Fruit fly (Drosophila melanogaster) whole organism, pupa: ENCODE measurements around the gene msk.

Experiments
- CG10348 ChIP-seq: fragments of 200-800 bp; sonication (Bioruptor generic); IDR thresholded peaks from 2 replicates; pipeline ENCODE4 v1.3.6; 2022; ENCODE audit warnings: missing biosample characterization, missing genetic modification characterization
- CG12605 ChIP-seq: fragments of 200-800 bp; sonication (Bioruptor generic); IDR thresholded peaks from 2 replicates; pipeline ENCODE4 v1.3.6; 2022; ENCODE audit warnings: missing biosample characterization, missing genetic modification characterization
- CG13204 ChIP-seq: fragments of 200-800 bp; sonication (Bioruptor generic); optimal IDR thresholded peaks from 2 replicates; lab custom pipeline; 2018; ENCODE audit warnings: missing biosample characterization, mild to moderate bottlenecking, missing genetic modification characterization, moderate library complexity
- CG14655 ChIP-seq: fragments of 200-800 bp; sonication (Bioruptor generic); optimal IDR thresholded peaks from 3 replicates; lab custom pipeline; 2017; ENCODE audit warnings: mild to moderate bottlenecking, missing biosample characterization, missing genetic modification reagents, missing genetic modification characterization
- CG15710 ChIP-seq: fragments of 200-800 bp; sonication (Bioruptor generic); optimal IDR thresholded peaks from 2 replicates; lab custom pipeline; 2018; ENCODE audit warnings: missing biosample characterization, mild to moderate bottlenecking, missing genetic modification characterization, moderate library complexity
- CG17806 ChIP-seq: fragments of 200-800 bp; sonication (Bioruptor generic); optimal IDR thresholded peaks from 2 replicates; lab custom pipeline; 2018; ENCODE audit warnings: missing biosample characterization, mild to moderate bottlenecking, missing genetic modification characterization, moderate library complexity
- CG32121 ChIP-seq: fragments of 200-800 bp; sonication (Bioruptor generic); IDR thresholded peaks from 2 replicates; pipeline ENCODE4 v1.3.6; 2022; ENCODE audit warnings: missing biosample characterization, missing genetic modification characterization
- CG34367 ChIP-seq: fragments of 200-800 bp; sonication (Bioruptor generic); optimal IDR thresholded peaks from 2 replicates; lab custom pipeline; 2018; ENCODE audit warnings: missing biosample characterization, mild to moderate bottlenecking, missing genetic modification characterization
- CG4496 ChIP-seq: fragments of 200-800 bp; sonication (Bioruptor generic); IDR thresholded peaks from 3 replicates; pipeline ENCODE4 v1.3.6; 2022; ENCODE audit warnings: missing biosample characterization, missing genetic modification characterization
- CG8159 ChIP-seq: fragments of 200-800 bp; sonication (Bioruptor generic); optimal IDR thresholded peaks from 3 replicates; lab custom pipeline; 2018; ENCODE audit warnings: missing biosample characterization, mild to moderate bottlenecking, missing genetic modification characterization, moderate library complexity
- CG8301 ChIP-seq: fragments of 200-800 bp; sonication (Bioruptor generic); optimal IDR thresholded peaks from 2 replicates; lab custom pipeline; 2018; ENCODE audit warnings: missing biosample characterization, mild to moderate bottlenecking, missing genetic modification characterization
- CG9948 ChIP-seq: fragments of 200-800 bp; sonication (Bioruptor generic); optimal IDR thresholded peaks from 2 replicates; lab custom pipeline; 2018; ENCODE audit warnings: missing biosample characterization, mild to moderate bottlenecking, missing genetic modification characterization, moderate library complexity
- D1 ChIP-seq: fragments of 200-800 bp; sonication (Bioruptor generic); optimal IDR thresholded peaks from 2 replicates; lab custom pipeline; 2018; ENCODE audit warnings: missing biosample characterization, mild to moderate bottlenecking, missing genetic modification characterization, moderate library complexity
- EcR ChIP-seq: fragments of 200-800 bp; sonication (Bioruptor generic); optimal IDR thresholded peaks from 3 replicates; lab custom pipeline; 2019; ENCODE audit warnings: missing biosample characterization, missing genetic modification characterization, mild to moderate bottlenecking, moderate library complexity, missing genetic modification reagents
- Ets98B ChIP-seq: fragments of 200-800 bp; sonication (Bioruptor generic); IDR thresholded peaks from 2 replicates; pipeline ENCODE4 v1.3.6; 2022; ENCODE audit warnings: missing biosample characterization, missing genetic modification characterization
- Pif1A ChIP-seq: fragments of 200-800 bp; sonication (Bioruptor generic); optimal IDR thresholded peaks from 3 replicates; lab custom pipeline; 2016; ENCODE audit warnings: missing biosample characterization, missing genetic modification characterization
- Pif1B ChIP-seq: fragments of 200-800 bp; sonication (Bioruptor generic); optimal IDR thresholded peaks from 3 replicates; lab custom pipeline; 2016; ENCODE audit warnings: missing biosample characterization, missing genetic modification characterization
- Snoo ChIP-seq: fragments of 200-800 bp; sonication (Bioruptor generic); optimal IDR thresholded peaks from 3 replicates; lab custom pipeline; 2017; ENCODE audit warnings: missing biosample characterization, mild to moderate bottlenecking, missing genetic modification characterization, inconsistent platforms
- fd96Ca ChIP-seq: fragments of 200-800 bp; sonication (Bioruptor generic); IDR thresholded peaks from 3 replicates; pipeline ENCODE4 v1.3.6; 2022; ENCODE audit warnings: missing biosample characterization, missing genetic modification characterization
- gl ChIP-seq: fragments of 200-800 bp; sonication (Bioruptor generic); optimal IDR thresholded peaks from 2 replicates; lab custom pipeline; 2018; ENCODE audit warnings: missing biosample characterization, mild to moderate bottlenecking, missing genetic modification characterization
- rn ChIP-seq: fragments of 200-800 bp; sonication (Bioruptor generic); IDR thresholded peaks from 2 replicates; pipeline ENCODE4 v1.3.6; 2022; ENCODE audit warnings: missing biosample characterization, missing genetic modification characterization

msk gene

DNA sequence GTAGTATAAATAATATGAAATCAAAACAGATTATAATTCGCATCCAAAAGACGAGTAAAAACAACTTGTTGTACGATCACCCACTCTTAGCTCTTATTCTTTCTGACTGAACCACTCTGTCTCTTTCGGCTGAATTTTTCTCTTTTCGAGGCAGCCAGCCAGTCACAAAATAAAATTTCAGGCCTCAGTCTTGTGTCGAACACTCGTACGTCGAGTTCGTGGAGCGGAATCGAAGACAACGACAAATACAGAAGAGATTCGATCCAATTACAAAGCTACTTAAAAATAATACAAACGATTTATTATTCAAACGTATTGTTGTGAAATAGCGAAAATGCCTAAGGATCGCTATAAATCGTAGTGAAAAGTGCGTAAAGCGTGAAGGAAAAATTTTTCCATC, 38.8 kb upstream of the msk start:
- peak; percentile 39 for TF ChIP-seq Pif1B (GFP tag; lab: Kevin White, UChicago)
- peak; percentile 51; the same call in 1 of the 2 replicates for TF ChIP-seq Ets98B (GFP tag; lab: Robert Waterston, UW)
- peak; percentile 20 for TF ChIP-seq CG8301 (tag; lab: Kevin White, UChicago)
- TF ChIP-seq CG4496 = peak; percentile 64; the same call in 2 of the 3 replicates
- peak; percentile 40 for TF ChIP-seq CG12605 (GFP tag; lab: Robert Waterston, UW)
- TF ChIP-seq EcR (GFP tag; lab: Kevin White, UChicago) = peak; percentile 35
- TF ChIP-seq Pif1A (GFP tag; lab: Kevin White, UChicago) = peak; percentile 5
- TF ChIP-seq D1 (tag; lab: Kevin White, UChicago) = peak; percentile 12
- TF ChIP-seq gl (tag; lab: Kevin White, UChicago) = no peak
- peak; percentile 12 for TF ChIP-seq Snoo (tag; lab: Kevin White, UChicago)
- no peak for TF ChIP-seq fd96Ca (GFP tag; lab: Robert Waterston, UW)
- no peak for TF ChIP-seq CG34367 (tag; lab: Kevin White, UChicago)
- TF ChIP-seq CG32121 (GFP tag; lab: Robert Waterston, UW) = 0 out of 2 replicates have a peak, but pooled peaks have one; percentile 20
- TF ChIP-seq CG13204 (GFP tag; lab: Kevin White, UChicago) = no peak

dm6 chr3L:8077953-8078352, 38.0 kb upstream of the msk start:
- TF ChIP-seq CG15710 (tag; lab: Kevin White, UChicago) (no peak), Ets98B (GFP tag; lab: Robert Waterston, UW) (no peak), CG10348 (GFP tag; lab: Robert Waterston, UW) (no peak), EcR (GFP tag; lab: Kevin White, UChicago) (no peak)

dm6 chr3L:8079598-8079997, 36.4 kb upstream of the msk start:
- no peak for TF ChIP-seq CG8159 (tag; lab: Kevin White, UChicago)
- no peak for TF ChIP-seq rn (GFP tag; lab: Robert Waterston, UW)
- TF ChIP-seq CG10348 (GFP tag; lab: Robert Waterston, UW) = no peak

DNA sequence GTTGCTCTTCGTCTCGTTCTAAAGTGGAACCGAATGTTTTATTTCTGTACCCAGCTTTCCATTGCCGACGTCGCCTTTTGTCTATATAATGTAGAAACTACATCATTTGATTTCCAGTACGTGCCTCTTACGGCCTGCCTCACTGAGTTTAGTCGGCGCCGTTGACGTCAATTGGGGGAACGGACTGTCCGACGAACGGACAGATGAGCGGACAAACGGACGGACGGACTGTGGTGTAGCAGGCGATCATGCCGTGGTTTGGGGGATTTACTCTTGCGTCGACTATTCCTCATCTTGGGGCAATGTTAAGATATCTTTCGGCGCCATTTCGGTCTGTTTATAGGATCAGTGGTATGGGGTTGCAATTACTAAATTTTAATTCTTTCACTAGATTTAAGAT, 35.2 kb upstream of the msk start:
- TF ChIP-seq Snoo (tag; lab: Kevin White, UChicago) (no peak), CG15710 (tag; lab: Kevin White, UChicago) (no peak), rn (GFP tag; lab: Robert Waterston, UW) (no peak), CG14655 (GFP tag; lab: Kevin White, UChicago) (no peak), CG34367 (tag; lab: Kevin White, UChicago) (no peak), CG32121 (GFP tag; lab: Robert Waterston, UW) (no peak), Pif1A (GFP tag; lab: Kevin White, UChicago) (no peak), fd96Ca (GFP tag; lab: Robert Waterston, UW) (no peak), CG9948 (tag; lab: Kevin White, UChicago) (no peak), gl (tag; lab: Kevin White, UChicago) (no peak), CG4496 (no peak), EcR (GFP tag; lab: Kevin White, UChicago) (no peak), CG13204 (GFP tag; lab: Kevin White, UChicago) (no peak)

dm6 chr3L:8081822-8082221, 34.2 kb upstream of the msk start:
- TF ChIP-seq CG13204 (GFP tag; lab: Kevin White, UChicago) = no peak
- peak; percentile 59 for TF ChIP-seq Snoo (tag; lab: Kevin White, UChicago)
- TF ChIP-seq Pif1B (GFP tag; lab: Kevin White, UChicago) = peak; percentile 66
- TF ChIP-seq D1 (tag; lab: Kevin White, UChicago) = no peak
- TF ChIP-seq CG8301 (tag; lab: Kevin White, UChicago) = peak; percentile 11
- peak; percentile 75 for TF ChIP-seq Pif1A (GFP tag; lab: Kevin White, UChicago)
- no peak for TF ChIP-seq CG17806 (tag; lab: Kevin White, UChicago)
- TF ChIP-seq fd96Ca (GFP tag; lab: Robert Waterston, UW) = no peak
- TF ChIP-seq CG4496 = peak; percentile 49; the same call in 1 of the 3 replicates
- TF ChIP-seq CG8159 (tag; lab: Kevin White, UChicago) = peak; percentile 49
- peak; percentile 14 for TF ChIP-seq CG34367 (tag; lab: Kevin White, UChicago)
- TF ChIP-seq CG15710 (tag; lab: Kevin White, UChicago) = peak; percentile 2
- TF ChIP-seq rn (GFP tag; lab: Robert Waterston, UW) = no peak
- TF ChIP-seq CG14655 (GFP tag; lab: Kevin White, UChicago) = no peak
- no peak for TF ChIP-seq CG10348 (GFP tag; lab: Robert Waterston, UW)
- peak; percentile 74; the same call in 1 of the 2 replicates for TF ChIP-seq Ets98B (GFP tag; lab: Robert Waterston, UW)
- peak; percentile 72 for TF ChIP-seq CG12605 (GFP tag; lab: Robert Waterston, UW)
- TF ChIP-seq gl (tag; lab: Kevin White, UChicago) = no peak
- no peak for TF ChIP-seq CG9948 (tag; lab: Kevin White, UChicago)
- peak; percentile 28 for TF ChIP-seq EcR (GFP tag; lab: Kevin White, UChicago)
- TF ChIP-seq CG32121 (GFP tag; lab: Robert Waterston, UW) = peak; percentile 21; the same call in 1 of the 2 replicates

DNA sequence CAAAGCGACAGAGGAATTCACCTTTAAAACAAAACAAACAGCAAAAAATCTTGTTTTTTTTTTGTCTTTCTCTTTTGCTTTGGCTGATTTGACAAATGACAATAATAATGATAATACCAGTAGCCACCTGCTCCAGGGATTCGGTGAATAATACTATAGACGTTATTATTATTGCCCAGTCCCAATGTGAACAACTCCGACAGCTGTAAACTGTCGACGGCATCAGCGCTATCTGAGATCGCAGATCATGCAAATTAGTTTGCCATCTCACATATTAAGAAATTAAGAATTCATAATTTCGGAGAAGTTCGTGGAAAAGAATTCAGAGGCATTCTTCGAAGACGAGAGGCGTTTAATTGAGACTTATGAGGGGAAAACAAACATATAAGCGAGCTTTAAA, 29.8 kb upstream of the msk start:
- no peak for TF ChIP-seq CG10348 (GFP tag; lab: Robert Waterston, UW)
- TF ChIP-seq CG17806 (tag; lab: Kevin White, UChicago) = no peak
- TF ChIP-seq Pif1B (GFP tag; lab: Kevin White, UChicago) = no peak
- TF ChIP-seq CG34367 (tag; lab: Kevin White, UChicago) = no peak
- no peak for TF ChIP-seq rn (GFP tag; lab: Robert Waterston, UW)
- no peak for TF ChIP-seq CG8301 (tag; lab: Kevin White, UChicago)
- no peak for TF ChIP-seq EcR (GFP tag; lab: Kevin White, UChicago)
- no peak for TF ChIP-seq CG32121 (GFP tag; lab: Robert Waterston, UW)
- no peak for TF ChIP-seq Pif1A (GFP tag; lab: Kevin White, UChicago)
- no peak for TF ChIP-seq CG13204 (GFP tag; lab: Kevin White, UChicago)
- no peak for TF ChIP-seq D1 (tag; lab: Kevin White, UChicago)
- TF ChIP-seq CG15710 (tag; lab: Kevin White, UChicago) = no peak
- no peak for TF ChIP-seq Ets98B (GFP tag; lab: Robert Waterston, UW)
- TF ChIP-seq CG4496 = no peak
- no peak for TF ChIP-seq CG14655 (GFP tag; lab: Kevin White, UChicago)
- TF ChIP-seq CG12605 (GFP tag; lab: Robert Waterston, UW) = no peak
- TF ChIP-seq Snoo (tag; lab: Kevin White, UChicago) = no peak
- no peak for TF ChIP-seq CG9948 (tag; lab: Kevin White, UChicago)
- TF ChIP-seq CG8159 (tag; lab: Kevin White, UChicago) = no peak
- TF ChIP-seq gl (tag; lab: Kevin White, UChicago) = no peak
